Fruit fly (Drosophila melanogaster) whole organism, pupa: ENCODE results near the gene CG14339.
A peak's percentile ranks its signal among the peaks of the same experiment; 100 is the strongest.

Source experiments
- CG10348 ChIP-seq: fragments of 200-800 bp; sonication (Bioruptor generic); IDR thresholded peaks from 2 replicates; pipeline ENCODE4 v1.3.6; 2022; ENCODE audit warnings: missing biosample characterization, missing genetic modification characterization
- CG12605 ChIP-seq: fragments of 200-800 bp; sonication (Bioruptor generic); IDR thresholded peaks from 2 replicates; pipeline ENCODE4 v1.3.6; 2022; ENCODE audit warnings: missing biosample characterization, missing genetic modification characterization
- CG13204 ChIP-seq: fragments of 200-800 bp; sonication (Bioruptor generic); optimal IDR thresholded peaks from 2 replicates; lab custom pipeline; 2018; ENCODE audit warnings: missing biosample characterization, mild to moderate bottlenecking, missing genetic modification characterization, moderate library complexity
- CG14655 ChIP-seq: fragments of 200-800 bp; sonication (Bioruptor generic); optimal IDR thresholded peaks from 3 replicates; lab custom pipeline; 2017; ENCODE audit warnings: mild to moderate bottlenecking, missing biosample characterization, missing genetic modification reagents, missing genetic modification characterization
- CG15710 ChIP-seq: fragments of 200-800 bp; sonication (Bioruptor generic); optimal IDR thresholded peaks from 2 replicates; lab custom pipeline; 2018; ENCODE audit warnings: missing biosample characterization, mild to moderate bottlenecking, missing genetic modification characterization, moderate library complexity
- CG17806 ChIP-seq: fragments of 200-800 bp; sonication (Bioruptor generic); optimal IDR thresholded peaks from 2 replicates; lab custom pipeline; 2018; ENCODE audit warnings: missing biosample characterization, mild to moderate bottlenecking, missing genetic modification characterization, moderate library complexity
- CG32121 ChIP-seq: fragments of 200-800 bp; sonication (Bioruptor generic); IDR thresholded peaks from 2 replicates; pipeline ENCODE4 v1.3.6; 2022; ENCODE audit warnings: missing biosample characterization, missing genetic modification characterization
- CG34367 ChIP-seq: fragments of 200-800 bp; sonication (Bioruptor generic); optimal IDR thresholded peaks from 2 replicates; lab custom pipeline; 2018; ENCODE audit warnings: missing biosample characterization, mild to moderate bottlenecking, missing genetic modification characterization
- CG4496 ChIP-seq: fragments of 200-800 bp; sonication (Bioruptor generic); IDR thresholded peaks from 3 replicates; pipeline ENCODE4 v1.3.6; 2022; ENCODE audit warnings: missing biosample characterization, missing genetic modification characterization
- CG8159 ChIP-seq: fragments of 200-800 bp; sonication (Bioruptor generic); optimal IDR thresholded peaks from 3 replicates; lab custom pipeline; 2018; ENCODE audit warnings: missing biosample characterization, mild to moderate bottlenecking, missing genetic modification characterization, moderate library complexity
- CG8301 ChIP-seq: fragments of 200-800 bp; sonication (Bioruptor generic); optimal IDR thresholded peaks from 2 replicates; lab custom pipeline; 2018; ENCODE audit warnings: missing biosample characterization, mild to moderate bottlenecking, missing genetic modification characterization
- CG9948 ChIP-seq: fragments of 200-800 bp; sonication (Bioruptor generic); optimal IDR thresholded peaks from 2 replicates; lab custom pipeline; 2018; ENCODE audit warnings: missing biosample characterization, mild to moderate bottlenecking, missing genetic modification characterization, moderate library complexity
- D1 ChIP-seq: fragments of 200-800 bp; sonication (Bioruptor generic); optimal IDR thresholded peaks from 2 replicates; lab custom pipeline; 2018; ENCODE audit warnings: missing biosample characterization, mild to moderate bottlenecking, missing genetic modification characterization, moderate library complexity
- EcR ChIP-seq: fragments of 200-800 bp; sonication (Bioruptor generic); optimal IDR thresholded peaks from 3 replicates; lab custom pipeline; 2019; ENCODE audit warnings: missing biosample characterization, missing genetic modification characterization, mild to moderate bottlenecking, moderate library complexity, missing genetic modification reagents
- Ets98B ChIP-seq: fragments of 200-800 bp; sonication (Bioruptor generic); IDR thresholded peaks from 2 replicates; pipeline ENCODE4 v1.3.6; 2022; ENCODE audit warnings: missing biosample characterization, missing genetic modification characterization
- Pif1A ChIP-seq: fragments of 200-800 bp; sonication (Bioruptor generic); optimal IDR thresholded peaks from 3 replicates; lab custom pipeline; 2016; ENCODE audit warnings: missing biosample characterization, missing genetic modification characterization
- Pif1B ChIP-seq: fragments of 200-800 bp; sonication (Bioruptor generic); optimal IDR thresholded peaks from 3 replicates; lab custom pipeline; 2016; ENCODE audit warnings: missing biosample characterization, missing genetic modification characterization
- Snoo ChIP-seq: fragments of 200-800 bp; sonication (Bioruptor generic); optimal IDR thresholded peaks from 3 replicates; lab custom pipeline; 2017; ENCODE audit warnings: missing biosample characterization, mild to moderate bottlenecking, missing genetic modification characterization, inconsistent platforms
- fd96Ca ChIP-seq: fragments of 200-800 bp; sonication (Bioruptor generic); IDR thresholded peaks from 3 replicates; pipeline ENCODE4 v1.3.6; 2022; ENCODE audit warnings: missing biosample characterization, missing genetic modification characterization
- gl ChIP-seq: fragments of 200-800 bp; sonication (Bioruptor generic); optimal IDR thresholded peaks from 2 replicates; lab custom pipeline; 2018; ENCODE audit warnings: missing biosample characterization, mild to moderate bottlenecking, missing genetic modification characterization
- rn ChIP-seq: fragments of 200-800 bp; sonication (Bioruptor generic); IDR thresholded peaks from 2 replicates; pipeline ENCODE4 v1.3.6; 2022; ENCODE audit warnings: missing biosample characterization, missing genetic modification characterization

The CG14339 gene

DNA sequence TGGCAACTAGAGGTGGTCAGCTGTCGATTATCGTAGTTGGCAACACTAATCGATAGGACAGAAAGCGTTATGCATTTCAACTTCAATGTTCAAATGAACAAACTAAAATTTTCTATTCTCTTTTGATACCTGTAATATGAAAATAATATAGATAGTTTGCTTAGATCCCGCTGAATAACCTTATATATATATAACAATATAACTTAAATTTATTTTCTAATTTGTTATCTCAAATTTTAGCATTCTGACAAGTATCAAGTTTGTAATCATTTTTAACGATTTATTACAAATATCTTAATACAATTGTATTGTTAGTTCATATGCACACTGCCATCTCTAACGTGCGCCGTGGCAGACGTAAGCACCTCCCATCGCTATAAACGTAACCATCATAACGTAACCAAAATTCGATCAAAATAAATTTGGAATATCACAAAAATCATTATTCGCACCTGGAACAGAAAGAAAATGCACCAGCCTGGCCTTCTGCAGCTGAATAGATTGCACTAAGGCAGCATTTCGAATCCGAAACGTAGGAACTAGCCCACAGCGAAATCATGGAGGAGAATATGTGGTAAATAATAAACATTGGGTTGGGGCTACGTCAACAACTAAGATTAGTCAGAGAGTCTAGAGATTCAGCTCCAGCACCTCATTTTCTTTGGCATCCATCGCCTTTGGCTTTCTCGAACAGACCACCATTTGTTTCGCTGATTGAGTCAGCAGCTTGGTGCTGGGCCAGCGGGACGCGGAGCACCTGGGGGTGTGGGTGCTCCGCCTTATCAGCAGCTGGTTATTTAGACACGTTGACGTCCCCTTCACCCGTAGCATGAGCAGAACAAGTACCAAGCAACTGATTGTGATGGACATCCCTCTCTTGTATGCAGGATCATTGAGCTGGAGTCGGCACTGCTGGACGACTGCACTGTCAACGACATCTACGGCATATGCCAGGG, 20.9 kb downstream of the CG14339 start, which contains the start of the genes Pino and TBC1D23:
Pino (minus strand) TSS at position 22 of the 956 bp plus-strand sequence.
TBC1D23 (plus strand) TSS at position 385 of the 956 bp plus-strand sequence.
- TF ChIP-seq CG12605 (GFP tag; lab: Robert Waterston, UW) (0 out of 2 replicates have a peak, but pooled peaks have one; percentile 18), Ets98B (peak; percentile 59), Snoo (tag; lab: Kevin White, UChicago) (peak; percentile 47), CG13204 (GFP tag; lab: Kevin White, UChicago) (no peak), CG8301 (tag; lab: Kevin White, UChicago) (peak; percentile 58), fd96Ca (GFP tag; lab: Robert Waterston, UW) (peak; percentile 45; the same call in 1 of the 3 replicates), Pif1B (GFP tag; lab: Kevin White, UChicago) (peak; percentile 48), CG4496 (GFP tag; lab: Robert Waterston, UW) (peak; percentile 73), Pif1A (GFP tag; lab: Kevin White, UChicago) (no peak), CG10348 (GFP tag; lab: Robert Waterston, UW) (no peak), CG14655 (GFP tag; lab: Kevin White, UChicago) (peak; percentile 69), rn (GFP tag; lab: Robert Waterston, UW) (0 out of 2 replicates have a peak, but pooled peaks have one; percentile 18), CG15710 (tag; lab: Kevin White, UChicago) (peak; percentile 69), EcR (GFP tag; lab: Kevin White, UChicago) (no peak), CG9948 (tag; lab: Kevin White, UChicago) (peak; percentile 68), CG34367 (tag; lab: Kevin White, UChicago) (peak; percentile 59), CG8159 (tag; lab: Kevin White, UChicago) (peak; percentile 72), D1 (tag; lab: Kevin White, UChicago) (no peak), CG32121 (GFP tag; lab: Robert Waterston, UW) (peak; percentile 66), CG17806 (peak; percentile 59), gl (tag; lab: Kevin White, UChicago) (no peak)

DNA sequence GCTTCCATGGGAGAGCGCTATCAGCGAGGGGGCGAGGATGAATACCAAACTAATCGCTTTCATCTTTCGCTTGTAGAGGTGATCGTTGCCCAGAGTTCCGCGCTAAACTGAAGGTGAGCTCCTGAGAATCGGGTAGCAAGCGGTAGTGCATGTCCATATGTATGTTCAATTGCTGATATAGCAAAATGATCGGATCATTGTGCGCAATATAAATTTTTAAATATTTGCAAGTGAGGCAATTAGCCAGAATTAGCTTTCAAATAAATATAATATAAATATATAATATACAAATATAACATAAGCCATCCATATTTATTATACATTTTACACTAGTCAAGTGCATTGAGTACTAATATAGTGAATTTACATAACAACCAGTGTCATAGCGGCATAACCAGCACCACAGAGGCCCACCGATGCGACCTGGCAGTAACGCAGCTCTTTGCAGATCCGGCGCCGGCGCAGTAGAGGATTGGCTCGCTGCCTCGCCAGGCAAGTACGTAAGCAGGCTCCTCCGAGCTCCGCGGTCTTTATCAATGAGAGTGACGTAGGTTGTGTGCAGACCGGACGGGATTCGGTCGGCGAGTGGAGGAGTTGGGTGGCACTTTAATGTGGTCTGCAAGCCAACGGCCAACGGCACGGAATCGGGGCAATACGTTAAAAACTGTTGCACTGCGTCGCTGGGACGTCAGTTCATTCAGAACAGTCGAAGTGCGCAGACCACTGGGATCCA, 25.8 kb downstream of the CG14339 start, which contains the start of the genes Iris and CG4577:
Iris (minus strand) TSS at position 88 of the 733 bp plus-strand sequence.
CG4577 (plus strand) TSS at position 683 of the 733 bp plus-strand sequence.
- TF ChIP-seq Pif1A (GFP tag; lab: Kevin White, UChicago) (no peak), CG4496 (GFP tag; lab: Robert Waterston, UW) (no peak), CG9948 (tag; lab: Kevin White, UChicago) (no peak), CG12605 (GFP tag; lab: Robert Waterston, UW) (no peak), CG17806 (peak; percentile 2), CG14655 (GFP tag; lab: Kevin White, UChicago) (no peak), CG10348 (GFP tag; lab: Robert Waterston, UW) (no peak), gl (tag; lab: Kevin White, UChicago) (no peak), CG13204 (GFP tag; lab: Kevin White, UChicago) (peak; percentile 23), rn (GFP tag; lab: Robert Waterston, UW) (no peak), fd96Ca (GFP tag; lab: Robert Waterston, UW) (no peak), EcR (GFP tag; lab: Kevin White, UChicago) (no peak), Ets98B (no peak), D1 (tag; lab: Kevin White, UChicago) (no peak), CG8301 (tag; lab: Kevin White, UChicago) (no peak)

DNA sequence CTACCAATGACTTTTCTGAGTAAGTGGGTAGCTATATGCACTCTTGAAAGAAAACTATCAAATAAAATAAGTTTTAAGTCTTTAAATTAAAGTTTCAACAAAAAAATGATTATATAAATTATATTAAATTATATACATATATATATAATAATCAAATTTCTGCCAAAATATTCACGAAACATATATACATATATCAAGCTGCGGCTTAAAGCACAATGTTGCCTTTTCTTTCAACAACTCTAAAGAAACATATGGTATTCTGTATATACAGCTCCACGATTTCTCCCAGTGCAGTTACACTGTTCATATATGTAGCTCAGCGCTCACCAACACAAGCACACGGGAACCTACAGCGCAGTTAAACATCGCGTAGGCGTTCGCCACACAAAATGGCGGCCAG, 27.2 kb downstream of the CG14339 start:
- TF ChIP-seq CG14655 (GFP tag; lab: Kevin White, UChicago) (peak; percentile 29), CG15710 (tag; lab: Kevin White, UChicago) (peak; percentile 25), CG9948 (tag; lab: Kevin White, UChicago) (peak; percentile 29), CG8159 (tag; lab: Kevin White, UChicago) (peak; percentile 36), fd96Ca (GFP tag; lab: Robert Waterston, UW) (no peak)

DNA sequence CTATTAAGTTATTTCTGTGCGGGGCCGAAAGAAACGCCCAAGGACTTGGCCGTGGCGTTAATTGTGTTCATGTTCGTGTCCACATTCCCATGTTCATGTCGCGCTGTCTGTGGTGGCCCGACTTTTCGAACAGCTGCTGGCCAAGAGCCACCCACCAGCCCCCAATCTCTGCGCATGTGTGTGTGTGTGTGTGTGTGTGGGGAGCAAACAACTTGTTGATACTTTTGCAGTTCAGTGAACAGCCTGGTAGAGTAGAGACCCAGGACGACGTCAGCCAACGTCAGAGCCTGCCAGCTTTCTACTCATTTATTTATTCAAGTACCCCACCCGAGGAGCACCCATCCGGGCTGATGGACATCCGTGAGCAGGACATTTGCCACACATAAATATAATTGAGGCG, 28.7 kb downstream of the CG14339 start:
- TF ChIP-seq rn (GFP tag; lab: Robert Waterston, UW) (no peak), gl (tag; lab: Kevin White, UChicago) (no peak), CG17806 (no peak), CG9948 (tag; lab: Kevin White, UChicago) (no peak), CG32121 (GFP tag; lab: Robert Waterston, UW) (no peak), CG12605 (GFP tag; lab: Robert Waterston, UW) (peak; percentile 76), CG14655 (GFP tag; lab: Kevin White, UChicago) (no peak), CG4496 (GFP tag; lab: Robert Waterston, UW) (no peak)
